Worm (Caenorhabditis elegans) whole organism, late embryonic: ENCODE measurements around the gene che-10.

Experiments
- T23F11.4 ChIP-seq: fragments of 200-800 bp; sonication (Bioruptor generic); optimal IDR thresholded peaks from 2 replicates; lab custom pipeline; 2018; ENCODE audit warnings: mild to moderate bottlenecking, missing genetic modification characterization, missing compliant biosample characterization
- sox-2 ChIP-seq: fragments of 200-800 bp; sonication (Bioruptor generic); IDR thresholded peaks from 2 replicates; pipeline ENCODE4 v1.3.6; 2022; ENCODE audit warnings: missing genetic modification reagents, missing genetic modification characterization, missing compliant biosample characterization
- ttx-3 ChIP-seq: sonication (generic microtip); optimal IDR thresholded peaks from 2 replicates; lab custom pipeline; 2016; ENCODE audit warnings: missing genetic modification reagents, missing genetic modification characterization, missing compliant biosample characterization

ce11 chrII:4612694-4613093 is 25.4 kb downstream of the che-10 start, which contains the start of gene pqn-35:
- no peak for TF ChIP-seq T23F11.4 (GFP tag; lab: Kevin White, UChicago)
- no peak for TF ChIP-seq ttx-3 (tag; lab: Kevin White, UChicago)
- no peak for TF ChIP-seq sox-2 (GFP tag; lab: Robert Waterston, UW)
